Fruit fly (Drosophila melanogaster) whole organism, embryonic: ENCODE measurements around the gene CG12379.
A peak's percentile ranks its signal among the peaks of the same experiment; 100 is the strongest.

Experiments used
- Bteb2 ChIP-seq: fragments of 200-800 bp; sonication (Bioruptor generic); optimal IDR thresholded peaks from 2 replicates; lab custom pipeline; 2016; ENCODE audit warnings: missing biosample characterization, missing genetic modification characterization
- CG11085 ChIP-seq: fragments of 200-800 bp; sonication (Bioruptor generic); IDR thresholded peaks from 2 replicates; pipeline ENCODE4 v1.3.6; 2022; ENCODE audit warnings: missing biosample characterization, missing genetic modification characterization
- CG12659 ChIP-seq: fragments of 200-800 bp; sonication (Bioruptor generic); optimal IDR thresholded peaks from 3 replicates; lab custom pipeline; 2017; ENCODE audit warnings: mild to moderate bottlenecking, missing biosample characterization, missing genetic modification reagents, missing genetic modification characterization
- CG13296 ChIP-seq: fragments of 200-800 bp; sonication (Bioruptor generic); optimal IDR thresholded peaks from 3 replicates; lab custom pipeline; 2018; ENCODE audit warnings: missing biosample characterization, mild to moderate bottlenecking, missing genetic modification characterization
- CG13775 ChIP-seq: fragments of 200-800 bp; sonication (Bioruptor generic); optimal IDR thresholded peaks from 3 replicates; lab custom pipeline; 2017; ENCODE audit warnings: missing biosample characterization, mild to moderate bottlenecking, missing genetic modification characterization
- CG14014 ChIP-seq: fragments of 200-800 bp; sonication (Bioruptor generic); IDR thresholded peaks from 2 replicates; pipeline ENCODE4 v1.3.6; 2022; ENCODE audit warnings: missing biosample characterization, missing genetic modification characterization
- CG1529 ChIP-seq: fragments of 200-800 bp; sonication (Bioruptor generic); optimal IDR thresholded peaks from 3 replicates; lab custom pipeline; 2018; ENCODE audit warnings: missing biosample characterization, missing genetic modification characterization
- CG17186 ChIP-seq: fragments of 200-800 bp; sonication (Bioruptor generic); optimal IDR thresholded peaks from 3 replicates; lab custom pipeline; 2017; ENCODE audit warnings: missing biosample characterization, missing genetic modification reagents, missing genetic modification characterization
- CG17361 ChIP-seq: fragments of 200-800 bp; sonication (Bioruptor generic); IDR thresholded peaks from 3 replicates; pipeline ENCODE4 v1.3.6; 2022; ENCODE audit warnings: missing biosample characterization, missing genetic modification characterization
- CG17612 ChIP-seq: fragments of 200-800 bp; sonication (Bioruptor generic); IDR thresholded peaks from 2 replicates; pipeline ENCODE4 v1.3.6; 2022; ENCODE audit warnings: missing biosample characterization, missing genetic modification characterization
- CG1832 ChIP-seq: fragments of 200-800 bp; sonication (Bioruptor generic); optimal IDR thresholded peaks from 2 replicates; lab custom pipeline; 2017; ENCODE audit warnings: missing biosample characterization, mild to moderate bottlenecking, missing genetic modification characterization, inconsistent platforms
- CG30020 ChIP-seq: fragments of 200-800 bp; optimal IDR thresholded peaks from 2 replicates; lab custom pipeline; 2019; ENCODE audit warnings: missing biosample characterization, mild to moderate bottlenecking, missing genetic modification characterization, moderate library complexity
- CG32772 ChIP-seq: fragments of 200-800 bp; sonication (Bioruptor generic); IDR thresholded peaks from 2 replicates; pipeline ENCODE4 v1.3.6; 2022; ENCODE audit warnings: missing biosample characterization, missing genetic modification characterization
- CG33213 ChIP-seq: fragments of 200-800 bp; sonication (Bioruptor generic); optimal IDR thresholded peaks from 3 replicates; lab custom pipeline; 2016; ENCODE audit warnings: missing biosample characterization, missing genetic modification characterization
- CG34376 ChIP-seq: fragments of 200-800 bp; sonication (Bioruptor generic); optimal IDR thresholded peaks from 2 replicates; lab custom pipeline; 2018; ENCODE audit warnings: missing biosample characterization, mild to moderate bottlenecking, missing genetic modification characterization
- CG3726 ChIP-seq: fragments of 200-800 bp; sonication (Bioruptor generic); IDR thresholded peaks from 3 replicates; pipeline ENCODE4, ENCODE4 v1.3.6; 2022; ENCODE audit warnings: missing biosample characterization, missing genetic modification characterization
- CG9609 ChIP-seq: fragments of 200-800 bp; sonication (Bioruptor generic); optimal IDR thresholded peaks from 3 replicates; lab custom pipeline; 2016; ENCODE audit warnings: missing biosample characterization, missing genetic modification characterization
- CG9876 ChIP-seq: fragments of 200-800 bp; sonication (Bioruptor generic); optimal IDR thresholded peaks from 2 replicates; lab custom pipeline; 2016; ENCODE audit warnings: missing biosample characterization, missing genetic modification characterization
- CG9932 ChIP-seq: fragments of 200-800 bp; sonication (Bioruptor generic); IDR thresholded peaks from 2 replicates; pipeline ENCODE4 v1.3.6; 2022; ENCODE audit warnings: missing biosample characterization, missing genetic modification characterization
- HLHmδ ChIP-seq: fragments of 200-800 bp; sonication (Bioruptor generic); optimal IDR thresholded peaks from 2 replicates; lab custom pipeline; 2018; ENCODE audit warnings: missing biosample characterization, mild to moderate bottlenecking, missing genetic modification characterization, moderate library complexity
- Hr39 ChIP-seq: fragments of >200 bp; optimal IDR thresholded peaks from 2 replicates; lab custom pipeline; 2017
- Lhr ChIP-seq: fragments of 200-800 bp; sonication (Bioruptor generic); optimal IDR thresholded peaks from 3 replicates; lab custom pipeline; 2017; ENCODE audit warnings: mild to moderate bottlenecking, missing biosample characterization, missing genetic modification reagents, missing genetic modification characterization
- MESR4 ChIP-seq: fragments of 200-800 bp; sonication (Bioruptor generic); optimal IDR thresholded peaks from 2 replicates; lab custom pipeline; 2018; ENCODE audit warnings: missing biosample characterization, mild to moderate bottlenecking, missing genetic modification characterization, moderate library complexity
- Max ChIP-seq: fragments of 200-800 bp; sonication (Bioruptor generic); optimal IDR thresholded peaks from 2 replicates; lab custom pipeline; 2016; ENCODE audit warnings: missing biosample characterization, mild to moderate bottlenecking, missing genetic modification characterization
- Med ChIP-seq: fragments of 200-800 bp; sonication (Bioruptor generic); peaks from one replicate; lab custom pipeline; 2016; ENCODE audit warnings: missing biosample characterization, missing genetic modification characterization, mild to moderate bottlenecking, inconsistent platforms, moderate library complexity
- NK7.1 ChIP-seq: fragments of 200-800 bp; sonication (Bioruptor generic); optimal IDR thresholded peaks from 3 replicates; lab custom pipeline; 2016; ENCODE audit warnings: missing biosample characterization, missing genetic modification characterization
- Nf-YC ChIP-seq: fragments of 200-800 bp; optimal IDR thresholded peaks from 3 replicates; lab custom pipeline; 2019; ENCODE audit warnings: missing biosample characterization, mild to moderate bottlenecking, missing genetic modification characterization, moderate library complexity
- Pdp1 ChIP-seq, 2 experiments: fragments of 200-800 bp; sonication (Bioruptor generic); optimal IDR thresholded peaks; 3 replicates each; lab custom pipeline; 2016; ENCODE audit warnings: missing biosample characterization in 2 of 2, missing genetic modification characterization in 2 of 2, mild to moderate bottlenecking in 1 of 2, moderate library complexity in 1 of 2
- Poxn ChIP-seq: fragments of 200-800 bp; sonication (Bioruptor generic); IDR thresholded peaks from 2 replicates; pipeline ENCODE4 v1.3.6; 2022; ENCODE audit warnings: missing biosample characterization, missing genetic modification characterization
- Scr ChIP-seq: fragments of 200-800 bp; sonication (Bioruptor generic); IDR thresholded peaks from 2 replicates; pipeline ENCODE4 v1.3.6; 2022; ENCODE audit warnings: missing biosample characterization, missing genetic modification characterization; ENCODE audit not compliant: partially characterized antibody
- Sin3A ChIP-seq: fragments of >200 bp; optimal IDR thresholded peaks from 2 replicates; lab custom pipeline; 2018
- Ssrp ChIP-seq: fragments of 200-800 bp; sonication (Bioruptor generic); optimal IDR thresholded peaks from 2 replicates; lab custom pipeline; 2018; ENCODE audit warnings: missing biosample characterization, mild to moderate bottlenecking, missing genetic modification characterization, moderate library complexity
- bigmax ChIP-seq: fragments of 200-800 bp; sonication (Bioruptor generic); optimal IDR thresholded peaks from 2 replicates; lab custom pipeline; 2018; ENCODE audit warnings: missing biosample characterization, mild to moderate bottlenecking, missing genetic modification characterization
- chif ChIP-seq, 2 experiments: fragments of 200-800 bp; sonication (Bioruptor generic); optimal IDR thresholded peaks; 3 replicates each; lab custom pipeline; 2016; ENCODE audit warnings: missing biosample characterization in 2 of 2, missing genetic modification characterization in 2 of 2
- chm ChIP-seq: fragments of 200-800 bp; sonication (Bioruptor generic); IDR thresholded peaks from 2 replicates; pipeline ENCODE4 v1.3.6; 2022; ENCODE audit warnings: missing biosample characterization, missing genetic modification characterization
- ci ChIP-seq: fragments of 200-800 bp; sonication (Bioruptor generic); IDR thresholded peaks from 3 replicates; pipeline ENCODE4 v1.3.6; 2022; ENCODE audit warnings: missing biosample characterization, missing genetic modification characterization
- danr ChIP-seq: fragments of 200-800 bp; sonication (Bioruptor generic); IDR thresholded peaks from 2 replicates; pipeline ENCODE4 v1.3.6; 2022; ENCODE audit warnings: missing biosample characterization, missing genetic modification characterization
- dpn ChIP-seq, 2 experiments: fragments of 200-800 bp; sonication (Bioruptor generic); optimal IDR thresholded peaks; 3 replicates each; lab custom pipeline; 2016; ENCODE audit warnings: missing biosample characterization in 2 of 2, missing genetic modification characterization in 2 of 2
- dysf ChIP-seq: fragments of 200-800 bp; sonication (Bioruptor generic); IDR thresholded peaks from 3 replicates; pipeline ENCODE4 v1.3.6; 2022; ENCODE audit warnings: missing biosample characterization, missing genetic modification characterization
- gfzf ChIP-seq: fragments of 200-800 bp; sonication (Bioruptor generic); optimal IDR thresholded peaks from 2 replicates; lab custom pipeline; 2016; ENCODE audit warnings: missing biosample characterization, mild to moderate bottlenecking, missing genetic modification characterization, moderate library complexity
- lmd ChIP-seq: fragments of 200-800 bp; sonication (Bioruptor generic); IDR thresholded peaks from 2 replicates; pipeline ENCODE4 v1.3.6; 2022; ENCODE audit warnings: missing biosample characterization, missing genetic modification characterization
- onecut ChIP-seq: fragments of 200-800 bp; sonication (Bioruptor generic); IDR thresholded peaks from 2 replicates; pipeline ENCODE4 v1.3.6; 2022; ENCODE audit warnings: missing biosample characterization, missing genetic modification characterization
- row ChIP-seq: fragments of 200-800 bp; sonication (Bioruptor generic); IDR thresholded peaks from 3 replicates; pipeline ENCODE4 v1.3.6; 2022; ENCODE audit warnings: missing biosample characterization, missing genetic modification characterization
- shn ChIP-seq: fragments of 200-800 bp; sonication (Bioruptor generic); optimal IDR thresholded peaks from 3 replicates; lab custom pipeline; 2016; ENCODE audit warnings: missing biosample characterization, missing genetic modification characterization
- slbo ChIP-seq: fragments of 200-800 bp; sonication (Bioruptor generic); IDR thresholded peaks from 2 replicates; pipeline ENCODE4 v1.3.6; 2022; ENCODE audit warnings: missing biosample characterization, missing genetic modification characterization
- slp2 ChIP-seq: fragments of 200-800 bp; sonication (Bioruptor generic); optimal IDR thresholded peaks from 2 replicates; lab custom pipeline; 2016; ENCODE audit warnings: missing biosample characterization, missing genetic modification characterization
- sob ChIP-seq: fragments of 200-800 bp; sonication (Bioruptor generic); IDR thresholded peaks from 2 replicates; pipeline ENCODE4 v1.3.6; 2022; ENCODE audit warnings: missing biosample characterization, missing genetic modification characterization
- sug ChIP-seq: fragments of 200-800 bp; optimal IDR thresholded peaks from 2 replicates; lab custom pipeline; 2019; ENCODE audit warnings: missing biosample characterization, mild to moderate bottlenecking, missing genetic modification characterization, moderate library complexity
- trem ChIP-seq: fragments of 200-800 bp; optimal IDR thresholded peaks from 3 replicates; lab custom pipeline; 2019; ENCODE audit warnings: missing biosample characterization, mild to moderate bottlenecking, missing genetic modification characterization, moderate library complexity

The CG12379 gene

dm6 chrX:15710751-15711179 lies 23.0 kb downstream of the CG12379 start (continued):
- TF ChIP-seq chif (GFP tag; optimal IDR thresholded peaks at IDR 0.05; lab: Kevin White, UChicago): no peak
- peak; percentile 23; the same call in 1 of the 3 replicates for TF ChIP-seq CG17361 (GFP tag; lab: Robert Waterston, UW)
- TF ChIP-seq Bteb2: no peak
- no peak for TF ChIP-seq danr (GFP tag; lab: Robert Waterston, UW)
- no peak for TF ChIP-seq lmd (GFP tag; lab: Robert Waterston, UW)
- TF ChIP-seq CG13296: no peak
- TF ChIP-seq slp2 (GFP tag; lab: Kevin White, UChicago): no peak
- TF ChIP-seq CG14014: no peak
- peak; percentile 20; the same call in 1 of the 3 replicates for TF ChIP-seq row
- TF ChIP-seq CG17612 (GFP tag; lab: Robert Waterston, UW): no peak
- no peak for TF ChIP-seq CG17186 (GFP tag; lab: Kevin White, UChicago)
- TF ChIP-seq CG11085 (GFP tag; lab: Robert Waterston, UW): no peak

dm6 chrX:15709984-15710750 lies 23.6 kb downstream of the CG12379 start, which contains the start of the genes CG9281 and CG15601:
CG9281 (minus strand) TSS chrX:15710539.
CG15601 (plus strand) TSS chrX:15710647.
- TF ChIP-seq Scr (GFP tag; lab: Robert Waterston, UW) (peak; percentile 10; the same call in 1 of the 2 replicates), Sin3A (lab: Kevin White, UChicago) (peak; percentile 23), dpn (GFP tag; optimal IDR thresholded peaks at IDR 0.05; lab: Kevin White, UChicago) (no peak), CG30020 (tag; lab: Kevin White, UChicago) (peak; percentile 38), Max (GFP tag; lab: Kevin White, UChicago) (peak; percentile 87), slbo (peak; percentile 43), CG9932 (GFP tag; lab: Robert Waterston, UW) (peak; percentile 33), onecut (GFP tag; lab: Robert Waterston, UW) (peak; percentile 86), HLHmδ (GFP tag; lab: Kevin White, UChicago) (peak; percentile 64), Pdp1 (GFP tag; optimal IDR thresholded peaks at IDR 0.05; lab: Kevin White, UChicago) (peak in 1 of 2 experiments; percentile 83), sug (peak; percentile 9), CG12659 (GFP tag; lab: Kevin White, UChicago) (peak; percentile 54), trem (peak; percentile 48), CG9609 (no peak), CG3726 (GFP tag; lab: Robert Waterston, UW) (no peak), CG32772 (GFP tag; lab: Robert Waterston, UW) (no peak), Lhr (GFP tag; lab: Kevin White, UChicago) (peak; percentile 54), chm (GFP tag; lab: Robert Waterston, UW) (peak; percentile 35), bigmax (GFP tag; lab: Kevin White, UChicago) (no peak), CG1529 (GFP tag; lab: Kevin White, UChicago) (no peak), row (peak; percentile 44; the same call in 2 of the 3 replicates), Ssrp (tag; lab: Kevin White, UChicago) (no peak), sob (GFP tag; lab: Robert Waterston, UW) (peak; percentile 42; the same call in 1 of the 2 replicates), CG1832 (GFP tag; lab: Kevin White, UChicago) (peak; percentile 41), CG17361 (GFP tag; lab: Robert Waterston, UW) (0 out of 3 replicates have a peak, but pooled peaks have one; percentile 36), dysf (GFP tag; lab: Robert Waterston, UW) (peak; percentile 32; the same call in 1 of the 3 replicates), MESR4 (GFP tag; lab: Kevin White, UChicago) (peak; percentile 77), Nf-YC (peak; percentile 24), CG34376 (GFP tag; lab: Kevin White, UChicago) (peak; percentile 52), Poxn (GFP tag; lab: Robert Waterston, UW) (no peak), Med (GFP tag; lab: Kevin White, UChicago) (peak; percentile 80), Hr39 (lab: Kevin White, UChicago) (no peak), shn (no peak), CG33213 (GFP tag; lab: Kevin White, UChicago) (peak; percentile 10), ci (GFP tag; lab: Robert Waterston, UW) (peak; percentile 61; the same call in 1 of the 3 replicates), CG9876 (GFP tag; lab: Kevin White, UChicago) (no peak), CG13775 (GFP tag; lab: Kevin White, UChicago) (no peak), gfzf (GFP tag; lab: Kevin White, UChicago) (peak; percentile 80), NK7.1 (no peak)
